Worm (Caenorhabditis elegans): ENCODE data around the gene ntl-3.

DNA sequence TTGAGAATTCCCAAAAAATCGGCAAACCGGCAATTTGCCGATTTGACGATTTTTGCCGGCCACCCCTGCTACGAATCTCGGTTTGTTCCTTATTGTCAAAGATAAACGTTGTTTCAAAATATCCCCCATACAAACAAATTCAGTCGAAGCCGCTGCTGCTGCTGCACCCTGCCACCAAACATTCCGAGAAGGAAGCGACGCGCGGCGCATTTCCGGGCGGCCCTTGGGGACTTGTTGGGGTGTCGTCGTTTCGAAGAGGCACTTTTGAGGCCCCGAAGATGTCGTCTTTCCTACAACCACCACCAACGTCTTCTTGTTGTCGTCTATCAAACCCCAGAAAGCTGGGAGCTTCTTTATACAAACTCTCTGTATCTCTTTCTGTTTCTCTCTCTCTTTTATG, 51.9 kb downstream of the ntl-3 start:
- TF ChIP-seq fkh-10 (GFP tag; optimal IDR thresholded peaks at IDR 0.05) (no peak), ztf-11 (tag; optimal IDR thresholded peaks at IDR 0.05) (no peak), nhr-28 (tag; optimal IDR thresholded peaks at IDR 0.05) (no peak), lin-35 (GFP tag; optimal IDR thresholded peaks at IDR 0.05) (no peak), Y116A8C.19 (tag; optimal IDR thresholded peaks at IDR 0.05; ENCODE audit: borderline replicate concordance) (no peak), unc-62 (GFP tag; optimal IDR thresholded peaks at IDR 0.05) (no peak), ama-1 (optimal IDR thresholded peaks at IDR 0.05) (no peak), alr-1 (tag; optimal IDR thresholded peaks at IDR 0.05; ENCODE audit: borderline replicate concordance) (no peak), tlp-1 (tag; optimal IDR thresholded peaks at IDR 0.05) (no peak)

All from whole organism, L1 larva.